Fruit fly (Drosophila melanogaster) whole organism, embryonic: ENCODE measurements around the gene Dus1.

ENCODE experiments used
- CG11504 ChIP-seq: fragments of 200-800 bp; sonication (Bioruptor generic); optimal IDR thresholded peaks from 3 replicates; lab custom pipeline; 2019; ENCODE audit warnings: missing biosample characterization, mild to moderate bottlenecking, missing genetic modification characterization, moderate library complexity
- CG11696 ChIP-seq: fragments of 200-800 bp; sonication (Bioruptor generic); IDR thresholded peaks from 2 replicates; pipeline ENCODE4 v1.3.6; 2022; ENCODE audit warnings: missing biosample characterization, missing genetic modification characterization
- CG12942 ChIP-seq: fragments of 200-800 bp; sonication (Bioruptor generic); optimal IDR thresholded peaks from 3 replicates; lab custom pipeline; 2016; ENCODE audit warnings: missing biosample characterization, missing genetic modification characterization
- CG15073 ChIP-seq: fragments of 200-800 bp; sonication (Bioruptor generic); optimal IDR thresholded peaks from 2 replicates; lab custom pipeline; 2016; ENCODE audit warnings: missing biosample characterization, missing genetic modification characterization
- CG15514 ChIP-seq: fragments of 200-800 bp; sonication (Bioruptor generic); optimal IDR thresholded peaks from 3 replicates; lab custom pipeline; 2017; ENCODE audit warnings: missing biosample characterization, missing genetic modification characterization, mild to moderate bottlenecking, moderate library complexity, missing genetic modification reagents
- CG18599 ChIP-seq: fragments of 200-800 bp; sonication (Bioruptor generic); optimal IDR thresholded peaks from 3 replicates; lab custom pipeline; 2017; ENCODE audit warnings: missing biosample characterization, missing genetic modification characterization, mild to moderate bottlenecking, moderate library complexity, missing genetic modification reagents
- CG2120 ChIP-seq: fragments of 200-800 bp; sonication (Bioruptor generic); optimal IDR thresholded peaks from 3 replicates; lab custom pipeline; 2016; ENCODE audit warnings: missing biosample characterization, missing genetic modification characterization
- CG2199 ChIP-seq: fragments of 200-800 bp; sonication (Bioruptor generic); IDR thresholded peaks from 3 replicates; pipeline ENCODE4 v1.3.6; 2022; ENCODE audit warnings: missing biosample characterization, missing genetic modification characterization
- CG2889 ChIP-seq: fragments of 200-800 bp; sonication (Bioruptor generic); IDR thresholded peaks from 3 replicates; pipeline ENCODE4 v1.3.6; 2022; ENCODE audit warnings: missing biosample characterization, missing genetic modification characterization
- CG33557 ChIP-seq: fragments of 200-800 bp; sonication (Bioruptor generic); optimal IDR thresholded peaks from 2 replicates; lab custom pipeline; 2019; ENCODE audit warnings: missing biosample characterization, mild to moderate bottlenecking, missing genetic modification characterization, moderate library complexity
- CG34224 ChIP-seq: fragments of 200-800 bp; sonication (Bioruptor generic); IDR thresholded peaks from 3 replicates; pipeline ENCODE4 v1.3.6; 2022; ENCODE audit warnings: missing biosample characterization, missing genetic modification characterization; ENCODE audit not compliant: partially characterized antibody
- CG3847 ChIP-seq: fragments of 200-800 bp; sonication (Bioruptor generic); IDR thresholded peaks from 2 replicates; pipeline ENCODE4 v1.3.6; 2022; ENCODE audit warnings: missing biosample characterization, missing genetic modification characterization
- CG4282 ChIP-seq: fragments of 200-800 bp; sonication (Bioruptor generic); optimal IDR thresholded peaks from 2 replicates; lab custom pipeline; 2016; ENCODE audit warnings: missing biosample characterization, missing genetic modification characterization
- CG4328 ChIP-seq: fragments of 200-800 bp; sonication (Bioruptor generic); optimal IDR thresholded peaks from 3 replicates; lab custom pipeline; 2017; ENCODE audit warnings: missing biosample characterization, missing genetic modification reagents, missing genetic modification characterization
- CG4360 ChIP-seq: fragments of 200-800 bp; sonication (Bioruptor generic); IDR thresholded peaks from 2 replicates; pipeline ENCODE4 v1.3.6; 2022; ENCODE audit warnings: missing biosample characterization, missing genetic modification characterization
- CG43689 ChIP-seq: fragments of 200-800 bp; sonication (Bioruptor generic); IDR thresholded peaks from 2 replicates; pipeline ENCODE4 v1.3.6; 2022; ENCODE audit warnings: missing biosample characterization, missing genetic modification characterization
- CG5953 ChIP-seq: fragments of 200-800 bp; sonication (Bioruptor generic); IDR thresholded peaks from 2 replicates; pipeline ENCODE4 v1.3.6; 2022; ENCODE audit warnings: missing biosample characterization, missing genetic modification characterization
- CG6791 ChIP-seq: fragments of 200-800 bp; sonication (Bioruptor generic); IDR thresholded peaks from 3 replicates; pipeline ENCODE4 v1.3.6; 2022; ENCODE audit warnings: missing biosample characterization, missing genetic modification characterization; ENCODE audit not compliant: partially characterized antibody
- CG7556 ChIP-seq: fragments of 200-800 bp; sonication (Bioruptor generic); optimal IDR thresholded peaks from 2 replicates; lab custom pipeline; 2017; ENCODE audit warnings: missing biosample characterization, mild to moderate bottlenecking, missing genetic modification characterization
- CG8924 ChIP-seq: fragments of 200-800 bp; optimal IDR thresholded peaks from 3 replicates; lab custom pipeline; 2019; ENCODE audit warnings: missing biosample characterization, mild to moderate bottlenecking, missing genetic modification characterization, moderate library complexity
- CG9817 ChIP-seq: fragments of 200-800 bp; sonication (Bioruptor generic); optimal IDR thresholded peaks from 2 replicates; lab custom pipeline; 2018; ENCODE audit warnings: missing biosample characterization, mild to moderate bottlenecking, missing genetic modification characterization, moderate library complexity
- CkIIα-i1 ChIP-seq: fragments of 200-800 bp; sonication (Bioruptor generic); IDR thresholded peaks from 2 replicates; pipeline ENCODE4 v1.3.6; 2022; ENCODE audit warnings: missing biosample characterization, missing genetic modification characterization
- CrebB ChIP-seq: fragments of 200-800 bp; sonication (Bioruptor generic); optimal IDR thresholded peaks from 3 replicates; lab custom pipeline; 2018; ENCODE audit warnings: missing biosample characterization, mild to moderate bottlenecking, missing genetic modification characterization
- Hand ChIP-seq: fragments of 200-800 bp; sonication (Bioruptor generic); optimal IDR thresholded peaks from 2 replicates; lab custom pipeline; 2017; ENCODE audit warnings: mild to moderate bottlenecking, missing biosample characterization, missing genetic modification reagents, missing genetic modification characterization
- HmgD ChIP-seq: fragments of 200-800 bp; sonication (Bioruptor generic); optimal IDR thresholded peaks from 3 replicates; lab custom pipeline; 2016; ENCODE audit warnings: missing biosample characterization, missing genetic modification characterization
- Lpt ChIP-seq: fragments of >200 bp; optimal IDR thresholded peaks from 2 replicates; lab custom pipeline; 2018; ENCODE audit warnings: missing biosample characterization, missing genetic modification characterization
- MBD-R2 ChIP-seq: fragments of 200-800 bp; sonication (Bioruptor generic); IDR thresholded peaks from 2 replicates; pipeline ENCODE4 v1.3.6; 2022; ENCODE audit warnings: missing biosample characterization, missing genetic modification characterization
- Ssrp ChIP-seq: fragments of 200-800 bp; sonication (Bioruptor generic); optimal IDR thresholded peaks from 2 replicates; lab custom pipeline; 2018; ENCODE audit warnings: missing biosample characterization, mild to moderate bottlenecking, missing genetic modification characterization, moderate library complexity
- TFAM ChIP-seq: fragments of 200-800 bp; sonication (Bioruptor generic); optimal IDR thresholded peaks from 2 replicates; lab custom pipeline; 2017; ENCODE audit warnings: missing biosample characterization, missing genetic modification characterization, inconsistent platforms
- Xbp1 ChIP-seq: fragments of 200-800 bp; sonication (Bioruptor generic); optimal IDR thresholded peaks from 3 replicates; lab custom pipeline; 2016; ENCODE audit warnings: missing biosample characterization, mild to moderate bottlenecking, missing genetic modification characterization
- ase ChIP-seq: fragments of 200-800 bp; sonication (Bioruptor generic); IDR thresholded peaks from 3 replicates; pipeline ENCODE4 v1.3.6; 2022; ENCODE audit warnings: missing biosample characterization, missing genetic modification characterization
- az2 ChIP-seq: fragments of 200-800 bp; sonication (Bioruptor generic); optimal IDR thresholded peaks from 3 replicates; lab custom pipeline; 2016; ENCODE audit warnings: missing biosample characterization, missing genetic modification characterization
- bigmax ChIP-seq: fragments of 200-800 bp; sonication (Bioruptor generic); optimal IDR thresholded peaks from 2 replicates; lab custom pipeline; 2018; ENCODE audit warnings: missing biosample characterization, mild to moderate bottlenecking, missing genetic modification characterization
- bsh ChIP-seq, 2 experiments: fragments of 200-800 bp; sonication (Bioruptor generic); optimal IDR thresholded peaks; 2 replicates each; lab custom pipeline; 2017 to 2018; ENCODE audit warnings: mild to moderate bottlenecking in 2 of 2, missing biosample characterization in 2 of 2, missing genetic modification characterization in 2 of 2, moderate library complexity in 1 of 2
- crc ChIP-seq: fragments of 200-800 bp; sonication (Bioruptor generic); optimal IDR thresholded peaks from 2 replicates; lab custom pipeline; 2016; ENCODE audit warnings: missing biosample characterization, missing genetic modification characterization
- crol ChIP-seq: fragments of 200-800 bp; sonication (Bioruptor generic); IDR thresholded peaks from 2 replicates; pipeline ENCODE4 v1.3.6; 2022; ENCODE audit warnings: missing biosample characterization, missing genetic modification characterization
- dimm ChIP-seq: fragments of 200-800 bp; sonication (Bioruptor generic); IDR thresholded peaks from 2 replicates; pipeline ENCODE4 v1.3.6; 2022; ENCODE audit warnings: missing biosample characterization, missing genetic modification characterization
- dysf ChIP-seq: fragments of 200-800 bp; sonication (Bioruptor generic); IDR thresholded peaks from 3 replicates; pipeline ENCODE4 v1.3.6; 2022; ENCODE audit warnings: missing biosample characterization, missing genetic modification characterization
- gce ChIP-seq: fragments of 200-800 bp; sonication (Bioruptor generic); IDR thresholded peaks from 3 replicates; pipeline ENCODE4 v1.3.6; 2022; ENCODE audit warnings: missing biosample characterization, missing genetic modification characterization
- grn ChIP-seq: fragments of 200-800 bp; sonication (Bioruptor generic); optimal IDR thresholded peaks from 3 replicates; lab custom pipeline; 2017; ENCODE audit warnings: missing biosample characterization, missing genetic modification characterization
- jumu ChIP-seq: fragments of 200-800 bp; sonication (Bioruptor generic); optimal IDR thresholded peaks from 3 replicates; lab custom pipeline; 2016; ENCODE audit warnings: missing biosample characterization, missing genetic modification characterization
- knrl ChIP-seq: fragments of 200-800 bp; sonication (Bioruptor generic); IDR thresholded peaks from 3 replicates; pipeline ENCODE4 v1.3.6; 2022; ENCODE audit warnings: missing biosample characterization, missing genetic modification characterization; ENCODE audit not compliant: partially characterized antibody
- nmo ChIP-seq: fragments of 200-800 bp; sonication (Bioruptor generic); optimal IDR thresholded peaks from 2 replicates; lab custom pipeline; 2018; ENCODE audit warnings: missing biosample characterization, mild to moderate bottlenecking, missing genetic modification characterization, moderate library complexity
- pb ChIP-seq: fragments of 200-800 bp; sonication (Bioruptor generic); optimal IDR thresholded peaks from 3 replicates; lab custom pipeline; 2016; ENCODE audit warnings: missing biosample characterization, missing genetic modification characterization
- prd ChIP-seq, 3 experiments: fragments of >200 bp in 2 of 3; fragments of 200-800 bp in 1 of 3; sonication (Bioruptor generic) in 1 of 3; optimal IDR thresholded peaks in 2 of 3; IDR thresholded peaks in 1 of 3; 2 replicates in 2 of 3; 3 replicates in 1 of 3; pipeline versions ENCODE4 v1.3.6 to Lab custom; 2017 to 2022; ENCODE audit warnings: missing biosample characterization in 1 of 3, missing genetic modification characterization in 1 of 3
- seq ChIP-seq: fragments of 200-800 bp; sonication (Bioruptor generic); IDR thresholded peaks from 2 replicates; pipeline ENCODE4 v1.3.6; 2022; ENCODE audit warnings: missing biosample characterization, missing genetic modification characterization
- sr ChIP-seq: fragments of 200-800 bp; sonication (Bioruptor generic); IDR thresholded peaks from 3 replicates; pipeline ENCODE4 v1.3.6; 2022; ENCODE audit warnings: missing biosample characterization, missing genetic modification characterization
- trh ChIP-seq: fragments of 200-800 bp; sonication (Bioruptor generic); optimal IDR thresholded peaks from 2 replicates; lab custom pipeline; 2016; ENCODE audit warnings: missing biosample characterization, missing genetic modification characterization
- wek ChIP-seq: fragments of 200-800 bp; sonication (Bioruptor generic); optimal IDR thresholded peaks from 3 replicates; lab custom pipeline; 2018; ENCODE audit warnings: missing biosample characterization, mild to moderate bottlenecking, missing genetic modification characterization, moderate library complexity
- zfh2 ChIP-seq: fragments of 200-800 bp; sonication (Bioruptor generic); optimal IDR thresholded peaks from 2 replicates; lab custom pipeline; 2016; ENCODE audit warnings: missing biosample characterization, missing genetic modification characterization

Dus1 gene

dm6 chr2L:286421-286820 is 14.9 kb upstream of the Dus1 start (continued):
- TF ChIP-seq prd (optimal IDR thresholded peaks at IDR 0.05; lab: Kevin White, UChicago), result no peak
- peak; percentile 75 for TF ChIP-seq prd (GFP tag; IDR thresholded peaks at IDR 0.05; lab: Robert Waterston, UW)
- TF ChIP-seq Ssrp (tag; lab: Kevin White, UChicago), result peak; percentile 10
- TF ChIP-seq CG7556 (GFP tag; lab: Kevin White, UChicago), result peak; percentile 30
- peak; percentile 79 for TF ChIP-seq CG3847
- peak; percentile 51 for TF ChIP-seq jumu (GFP tag; lab: Kevin White, UChicago)
- peak; percentile 93 for TF ChIP-seq CG18599
- TF ChIP-seq CG9817 (tag; lab: Kevin White, UChicago), result peak; percentile 56
- no peak for TF ChIP-seq Lpt (GFP tag; lab: Kevin White, UChicago)
- peak; percentile 46 to 54 for TF ChIP-seq bsh (GFP tag; optimal IDR thresholded peaks at IDR 0.05; lab: Kevin White, UChicago)
- TF ChIP-seq pb (GFP tag; lab: Kevin White, UChicago), result peak; percentile 15
- peak; percentile 23; the same call in 1 of the 3 replicates for TF ChIP-seq CG2889 (GFP tag; lab: Robert Waterston, UW)
- TF ChIP-seq CG11504 (tag; lab: Kevin White, UChicago), result peak; percentile 56
- TF ChIP-seq CkIIα-i1 (GFP tag; lab: Robert Waterston, UW), result no peak
- TF ChIP-seq CG8924 (tag; lab: Kevin White, UChicago), result peak; percentile 19
- peak; percentile 58 for TF ChIP-seq CG4328 (GFP tag; lab: Kevin White, UChicago)
- peak; percentile 58 for TF ChIP-seq grn
- TF ChIP-seq sr, result peak; percentile 30; the same call in 1 of the 3 replicates
- TF ChIP-seq gce (GFP tag; lab: Robert Waterston, UW), result peak; percentile 11; the same call in 1 of the 3 replicates
- peak; percentile 90 for TF ChIP-seq CG2120
- peak; percentile 46 for TF ChIP-seq crc
- TF ChIP-seq crol (GFP tag; lab: Robert Waterston, UW), result 0 out of 2 replicates have a peak, but pooled peaks have one; percentile 11
- peak; percentile 75 for TF ChIP-seq Xbp1 (GFP tag; lab: Kevin White, UChicago)
- TF ChIP-seq seq, result peak; percentile 64; the same call in 1 of the 2 replicates
- TF ChIP-seq TFAM, result no peak
- peak; percentile 15 for TF ChIP-seq nmo (GFP tag; lab: Kevin White, UChicago)
- no peak for TF ChIP-seq CG43689 (GFP tag; lab: Robert Waterston, UW)
- no peak for TF ChIP-seq knrl (GFP tag; lab: Robert Waterston, UW)
- TF ChIP-seq CrebB, result peak; percentile 68
- no peak for TF ChIP-seq wek (GFP tag; lab: Kevin White, UChicago)
- peak; percentile 13 for TF ChIP-seq HmgD (GFP tag; lab: Kevin White, UChicago)
- TF ChIP-seq az2, result peak; percentile 62
- TF ChIP-seq CG5953 (GFP tag; lab: Robert Waterston, UW), result peak; percentile 55
- no peak for TF ChIP-seq CG15073 (GFP tag; lab: Kevin White, UChicago)
- TF ChIP-seq CG2199 (GFP tag; lab: Robert Waterston, UW), result no peak
- TF ChIP-seq dysf (GFP tag; lab: Robert Waterston, UW), result peak; percentile 75
- TF ChIP-seq bigmax (GFP tag; lab: Kevin White, UChicago), result no peak
- peak; percentile 79 for TF ChIP-seq CG15514 (GFP tag; lab: Kevin White, UChicago)
- no peak for TF ChIP-seq CG33557 (GFP tag; lab: Kevin White, UChicago)
- no peak for TF ChIP-seq CG11696 (GFP tag; lab: Robert Waterston, UW)
- no peak for TF ChIP-seq CG6791
- no peak for TF ChIP-seq CG4282 (GFP tag; lab: Kevin White, UChicago)
- peak; percentile 59 for TF ChIP-seq MBD-R2 (GFP tag; lab: Robert Waterston, UW)
- 0 out of 3 replicates have a peak, but pooled peaks have one; percentile 25 for TF ChIP-seq CG34224 (GFP tag; lab: Robert Waterston, UW)
- TF ChIP-seq zfh2 (GFP tag; lab: Kevin White, UChicago), result peak; percentile 62
- peak; percentile 51 for TF ChIP-seq CG12942 (GFP tag; lab: Kevin White, UChicago)
- no peak for TF ChIP-seq dimm (GFP tag; lab: Robert Waterston, UW)
- peak; percentile 10 for TF ChIP-seq trh (GFP tag; lab: Kevin White, UChicago)
- TF ChIP-seq Hand, result peak; percentile 53
- TF ChIP-seq CG4360 (GFP tag; lab: Robert Waterston, UW), result peak; percentile 44; the same call in 1 of the 2 replicates
- peak; percentile 70; the same call in 2 of the 3 replicates for TF ChIP-seq ase (GFP tag; lab: Robert Waterston, UW)
